Worm (Caenorhabditis elegans) whole organism, midembryonic: ENCODE data around the gene srbc-6.
A peak's percentile ranks its signal among the peaks of the same experiment; 100 is the strongest.

Source experiments
- T22C8.4 ChIP-seq: fragments of 200-800 bp; sonication (Bioruptor generic); IDR thresholded peaks from 2 replicates; pipeline ENCODE4 v1.3.6; 2022; ENCODE audit warnings: missing genetic modification characterization, missing compliant biosample characterization
- cog-1 ChIP-seq: sonication (generic microtip); optimal IDR thresholded peaks from 2 replicates; lab custom pipeline; 2016; ENCODE audit warnings: missing genetic modification characterization, missing compliant biosample characterization
- flt-1 ChIP-seq: fragments of 200-800 bp; sonication (Bioruptor generic); IDR thresholded peaks from 2 replicates; pipeline ENCODE4 v1.3.6; 2022; ENCODE audit warnings: missing genetic modification characterization, missing compliant biosample characterization
- klf-2 ChIP-seq: fragments of 200-800 bp; sonication (Bioruptor generic); conservative IDR thresholded peaks from 2 replicates; pipeline ENCODE4 v1.3.6; 2022; ENCODE audit warnings: missing genetic modification reagents, missing genetic modification characterization, missing compliant biosample characterization
- med-1 ChIP-seq: sonication (generic microtip); optimal IDR thresholded peaks from 2 replicates; lab custom pipeline; 2017; ENCODE audit warnings: missing genetic modification characterization, mild to moderate bottlenecking, missing compliant biosample characterization, antibody characterized with exemption, missing genetic modification reagents; ENCODE audit not compliant: insufficient read depth
- ref-1 ChIP-seq: fragments of 200-800 bp; sonication (Bioruptor generic); conservative IDR thresholded peaks from 2 replicates; pipeline ENCODE4 v1.3.6; 2022; ENCODE audit warnings: missing genetic modification reagents, missing genetic modification characterization, missing compliant biosample characterization
- tab-1 ChIP-seq: fragments of 200-800 bp; sonication (Bioruptor generic); IDR thresholded peaks from 2 replicates; pipeline ENCODE4 v1.3.6; 2022; ENCODE audit warnings: missing genetic modification characterization, missing compliant biosample characterization
- ztf-23 ChIP-seq: fragments of 200-800 bp; sonication (Bioruptor generic); IDR thresholded peaks from 2 replicates; pipeline ENCODE4 v1.3.6; 2022; ENCODE audit warnings: missing genetic modification reagents, missing genetic modification characterization, missing compliant biosample characterization
- ztf-29 ChIP-seq: fragments of 200-800 bp; sonication (Bioruptor generic); IDR thresholded peaks from 2 replicates; pipeline ENCODE4 v1.3.6; 2022; ENCODE audit warnings: missing genetic modification reagents, missing genetic modification characterization, missing compliant biosample characterization

Gene srbc-6

DNA sequence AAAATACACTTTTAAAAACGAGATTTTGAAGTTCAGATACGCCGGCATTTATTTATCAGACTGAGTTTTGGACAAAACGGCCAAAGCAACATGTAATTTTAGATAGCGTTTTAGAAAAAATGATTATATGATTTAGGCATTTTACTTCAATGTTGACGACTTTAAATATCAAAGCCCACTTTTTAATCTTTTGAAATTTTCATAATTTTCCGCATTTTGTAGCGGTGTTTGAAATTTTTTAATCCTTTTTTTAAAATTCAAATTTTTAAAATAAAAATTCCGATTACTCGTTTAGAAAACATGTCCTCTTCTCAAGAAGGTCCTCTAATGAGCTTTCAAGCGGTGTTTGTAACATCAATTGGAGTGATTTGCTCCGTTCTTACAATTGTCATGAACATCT lies at the start of gene srbc-6:
srbc-6 (plus strand) TSS at position 301 of the 400 bp plus-strand sequence.
- TF ChIP-seq flt-1 (GFP tag; lab: Robert Waterston, UW): no peak
- no peak for TF ChIP-seq ztf-29 (GFP tag; lab: Robert Waterston, UW)
- TF ChIP-seq cog-1 (tag; lab: Kevin White, UChicago): no peak
- TF ChIP-seq ztf-23 (GFP tag; lab: Robert Waterston, UW): no peak
- TF ChIP-seq T22C8.4: no peak
- TF ChIP-seq med-1: no peak
- TF ChIP-seq ref-1 (GFP tag; lab: Robert Waterston, UW): no peak
- no peak for TF ChIP-seq tab-1 (GFP tag; lab: Robert Waterston, UW)
- no peak for TF ChIP-seq klf-2 (GFP tag; lab: Robert Waterston, UW)

DNA sequence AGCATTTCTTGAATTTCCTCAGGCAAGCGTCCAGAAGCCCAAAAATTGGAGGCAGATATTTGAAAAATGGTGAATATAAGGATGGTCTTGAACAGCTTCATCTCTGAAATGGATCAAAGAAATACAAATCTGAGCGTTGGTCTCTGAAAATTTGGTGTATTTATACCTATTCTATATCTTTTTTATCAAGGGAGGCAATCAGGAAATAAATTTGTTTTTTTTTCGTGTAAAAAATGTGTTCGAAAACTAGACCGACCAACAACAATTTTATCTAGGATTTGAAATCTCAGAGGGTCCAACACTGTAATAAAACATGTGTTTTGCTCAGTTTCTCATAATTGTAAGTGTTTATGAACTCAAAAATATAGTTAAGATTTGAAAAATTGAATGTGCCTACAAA lies 48.2 kb upstream of the srbc-6 start, which contains the start of gene srt-56:
srt-56 (minus strand) TSS at position 101 of the 400 bp plus-strand sequence.
- no peak for TF ChIP-seq ztf-29 (GFP tag; lab: Robert Waterston, UW)
- no peak for TF ChIP-seq klf-2 (GFP tag; lab: Robert Waterston, UW)
- TF ChIP-seq flt-1 (GFP tag; lab: Robert Waterston, UW): no peak
- no peak for TF ChIP-seq tab-1 (GFP tag; lab: Robert Waterston, UW)
- TF ChIP-seq ztf-23 (GFP tag; lab: Robert Waterston, UW): no peak
- TF ChIP-seq ref-1 (GFP tag; lab: Robert Waterston, UW): no peak
- TF ChIP-seq T22C8.4: no peak
- TF ChIP-seq med-1: no peak
- TF ChIP-seq cog-1 (tag; lab: Kevin White, UChicago): no peak

ce11 chrV:3122403-3122802 lies 47.5 kb upstream of the srbc-6 start:
- TF ChIP-seq flt-1 (GFP tag; lab: Robert Waterston, UW): no peak
- TF ChIP-seq med-1: no peak
- no peak for TF ChIP-seq T22C8.4
- TF ChIP-seq tab-1 (GFP tag; lab: Robert Waterston, UW): no peak
- no peak for TF ChIP-seq ztf-23 (GFP tag; lab: Robert Waterston, UW)
- TF ChIP-seq ztf-29 (GFP tag; lab: Robert Waterston, UW): no peak
- no peak for TF ChIP-seq klf-2 (GFP tag; lab: Robert Waterston, UW)

DNA sequence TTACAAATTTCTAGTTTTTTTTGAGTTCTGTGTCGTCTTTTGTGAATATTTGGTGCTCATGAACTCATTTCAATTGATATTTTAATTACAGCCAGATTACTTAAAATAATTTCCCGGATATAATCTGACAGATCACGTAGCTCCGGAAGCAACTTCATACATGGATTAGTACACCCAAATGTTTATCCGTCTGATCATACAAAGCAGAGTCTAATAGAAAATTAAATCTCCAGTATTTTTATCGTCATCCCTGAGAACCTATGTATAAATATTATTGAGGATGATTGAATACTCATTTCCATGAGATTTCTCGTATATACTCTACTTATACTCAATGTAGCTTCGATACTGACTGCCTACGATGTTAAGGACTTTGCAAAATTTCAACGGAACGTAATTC lies 45.0 kb upstream of the srbc-6 start, which contains the start of gene Y73C8C.12:
Y73C8C.12 (plus strand) TSS at position 301 of the 400 bp plus-strand sequence.
- TF ChIP-seq cog-1 (tag; lab: Kevin White, UChicago) (no peak), klf-2 (GFP tag; lab: Robert Waterston, UW) (no peak)

DNA sequence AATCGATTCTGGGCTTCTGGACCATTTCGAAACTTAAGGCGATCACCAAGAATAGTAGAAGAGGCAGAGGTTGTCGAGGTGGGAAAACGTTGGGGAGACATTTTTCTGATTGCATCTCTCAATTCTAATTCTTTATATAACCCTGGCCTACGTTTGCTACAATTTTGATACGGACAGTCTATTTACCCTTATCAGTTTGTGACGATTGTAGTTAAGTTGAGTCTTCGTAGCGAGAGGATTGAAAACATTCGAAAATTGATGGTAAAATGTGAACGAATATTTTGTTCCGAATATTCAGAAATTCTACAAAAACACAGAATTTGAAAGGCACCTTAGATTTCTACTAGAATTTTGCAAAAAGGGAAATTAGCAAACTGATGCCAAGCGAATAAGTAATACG lies 42.3 kb upstream of the srbc-6 start, which contains the start of gene Y73C8C.10:
Y73C8C.10 (minus strand) TSS at position 101 of the 400 bp plus-strand sequence.
- TF ChIP-seq med-1: no peak
- TF ChIP-seq flt-1 (GFP tag; lab: Robert Waterston, UW): no peak
- no peak for TF ChIP-seq klf-2 (GFP tag; lab: Robert Waterston, UW)
- no peak for TF ChIP-seq ref-1 (GFP tag; lab: Robert Waterston, UW)
- TF ChIP-seq cog-1 (tag; lab: Kevin White, UChicago): no peak
- TF ChIP-seq T22C8.4: no peak

- no peak for TF ChIP-seq ztf-29 (GFP tag; lab: Robert Waterston, UW)
- TF ChIP-seq tab-1 (GFP tag; lab: Robert Waterston, UW): no peak
- TF ChIP-seq ztf-23 (GFP tag; lab: Robert Waterston, UW): no peak
- TF ChIP-seq ref-1 (GFP tag; lab: Robert Waterston, UW): no peak
- TF ChIP-seq klf-2 (GFP tag; lab: Robert Waterston, UW): no peak
- no peak for TF ChIP-seq T22C8.4
- TF ChIP-seq med-1: no peak
- no peak for TF ChIP-seq cog-1 (tag; lab: Kevin White, UChicago)
- no peak for TF ChIP-seq flt-1 (GFP tag; lab: Robert Waterston, UW)
Observed at ce11 chrV:3128803-3129202, 41.1 kb upstream of the srbc-6 start, which contains the start of gene tat-6. tat-6 (plus strand) TSS chrV:3129103.

DNA sequence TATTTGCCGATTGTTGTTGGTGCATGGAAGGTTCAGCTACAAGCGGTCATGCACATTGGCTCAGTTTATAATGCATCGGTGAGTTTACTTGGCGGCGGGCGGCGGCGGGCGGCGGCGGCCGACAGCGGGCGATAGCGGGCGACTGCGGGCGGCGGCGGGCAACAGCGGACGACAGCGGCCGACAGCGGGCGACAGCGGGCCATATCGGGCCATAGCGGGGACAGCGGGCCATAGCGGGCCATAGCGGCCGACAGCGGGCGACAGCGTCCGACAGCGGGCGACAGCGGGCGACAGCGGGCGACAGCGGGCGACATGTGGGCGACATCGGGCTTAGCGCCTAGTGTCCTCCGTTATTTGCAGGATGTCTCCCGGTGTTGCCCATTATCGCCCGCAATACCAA lies 37.8 kb upstream of the srbc-6 start:
- TF ChIP-seq tab-1 (GFP tag; lab: Robert Waterston, UW): no peak
- peak; percentile 48; the same call in 1 of the 2 replicates for TF ChIP-seq flt-1 (GFP tag; lab: Robert Waterston, UW)

- TF ChIP-seq klf-2 (GFP tag; lab: Robert Waterston, UW) (no peak), ztf-23 (GFP tag; lab: Robert Waterston, UW) (no peak), med-1 (no peak), ref-1 (GFP tag; lab: Robert Waterston, UW) (no peak), tab-1 (GFP tag; lab: Robert Waterston, UW) (no peak), flt-1 (GFP tag; lab: Robert Waterston, UW) (no peak), cog-1 (tag; lab: Kevin White, UChicago) (no peak), ztf-29 (GFP tag; lab: Robert Waterston, UW) (no peak), T22C8.4 (no peak)
Observed at ce11 chrV:3133293-3133755, 36.6 kb upstream of the srbc-6 start, which contains the start of gene F02C9.2. F02C9.2 (plus strand) TSS chrV:3133705.

- TF ChIP-seq T22C8.4 (no peak), klf-2 (GFP tag; lab: Robert Waterston, UW) (no peak), ref-1 (GFP tag; lab: Robert Waterston, UW) (no peak), flt-1 (GFP tag; lab: Robert Waterston, UW) (no peak), ztf-23 (GFP tag; lab: Robert Waterston, UW) (no peak), ztf-29 (GFP tag; lab: Robert Waterston, UW) (no peak), med-1 (no peak), tab-1 (GFP tag; lab: Robert Waterston, UW) (no peak), cog-1 (tag; lab: Kevin White, UChicago) (no peak)
Observed at ce11 chrV:3138488-3138887, 31.4 kb upstream of the srbc-6 start, which contains the start of the genes irld-3 and F02C9.1. irld-3 (minus strand) TSS chrV:3138588. F02C9.1 (plus strand) TSS chrV:3138703.

DNA sequence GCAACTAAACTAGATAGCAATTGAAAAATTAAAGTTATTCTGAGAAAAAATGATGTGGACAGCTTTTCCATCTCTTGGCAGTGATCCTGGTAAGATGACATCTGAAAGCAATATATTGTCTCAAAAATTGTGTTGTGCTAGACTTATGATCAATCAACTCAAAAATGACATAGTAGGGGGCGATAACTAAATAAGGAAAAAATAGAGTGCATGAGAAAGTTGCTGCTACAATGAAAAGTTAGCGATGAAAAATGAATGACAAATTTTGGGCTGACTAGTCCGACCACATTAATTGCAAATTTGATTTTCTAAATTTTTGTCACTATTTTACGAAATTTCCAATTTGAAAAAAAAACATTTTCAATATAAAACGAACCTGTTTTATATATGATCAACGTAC lies 28.7 kb upstream of the srbc-6 start, which contains the start of gene srab-9:
srab-9 (minus strand) TSS at position 101 of the 400 bp plus-strand sequence.
- no peak for TF ChIP-seq tab-1 (GFP tag; lab: Robert Waterston, UW)
- TF ChIP-seq ref-1 (GFP tag; lab: Robert Waterston, UW): no peak
- TF ChIP-seq ztf-29 (GFP tag; lab: Robert Waterston, UW): no peak
- no peak for TF ChIP-seq klf-2 (GFP tag; lab: Robert Waterston, UW)
- no peak for TF ChIP-seq med-1
- no peak for TF ChIP-seq cog-1 (tag; lab: Kevin White, UChicago)
- no peak for TF ChIP-seq flt-1 (GFP tag; lab: Robert Waterston, UW)
- no peak for TF ChIP-seq T22C8.4
- no peak for TF ChIP-seq ztf-23 (GFP tag; lab: Robert Waterston, UW)
